Worm (Caenorhabditis elegans): ENCODE measurements around the gene rab-21.
A peak's percentile ranks its signal among the peaks of the same experiment; 100 is the strongest.

The rab-21 gene

ce11 chrII:8721955-8722524, 7.2 kb upstream of the rab-21 start, which contains the start of gene trcs-2:
Gene trcs-2 (plus strand): TSS chrII:8722474.
- TF ChIP-seq ZK546.5 (tag; optimal IDR thresholded peaks at IDR 0.05) (no peak), nhr-23 (tag; optimal IDR thresholded peaks at IDR 0.05) (no peak), nhr-12 (tag; optimal IDR thresholded peaks at IDR 0.05) (no peak), lin-39 (tag; optimal IDR thresholded peaks at IDR 0.05) (no peak), aly-2 (tag; optimal IDR thresholded peaks at IDR 0.05) (no peak), pqm-1 (tag; optimal IDR thresholded peaks at IDR 0.05) (no peak), nhr-43 (tag; optimal IDR thresholded peaks at IDR 0.05; ENCODE audit: poor library complexity, severe bottlenecking) (no peak)

ce11 chrII:8717579-8717978, 2.8 kb upstream of the rab-21 start:
- peak; percentile 66 for TF ChIP-seq nhr-23 (tag; optimal IDR thresholded peaks at IDR 0.05)
- peak; percentile 98 for TF ChIP-seq elt-1 (tag; optimal IDR thresholded peaks at IDR 0.05)
- TF ChIP-seq fkh-10 (GFP tag; optimal IDR thresholded peaks at IDR 0.05) = no peak
- TF ChIP-seq nhr-43 (tag; optimal IDR thresholded peaks at IDR 0.05; ENCODE audit: poor library complexity, severe bottlenecking) = no peak
- TF ChIP-seq nhr-25 (tag; optimal IDR thresholded peaks at IDR 0.05) = peak; percentile 93

- TF ChIP-seq pqm-1 (tag; optimal IDR thresholded peaks at IDR 0.05) (no peak), nhr-77 (tag; optimal IDR thresholded peaks at IDR 0.05) (no peak), ztf-11 (tag; optimal IDR thresholded peaks at IDR 0.05) (no peak), nhr-11 (tag; optimal IDR thresholded peaks at IDR 0.05) (no peak), skn-1 (tag; optimal IDR thresholded peaks at IDR 0.05) (no peak), snpc-4 (tag; optimal IDR thresholded peaks at IDR 0.05) (peak; percentile 16), pha-4 (tag; optimal IDR thresholded peaks at IDR 0.05) (peak; percentile 41), nhr-23 (tag; optimal IDR thresholded peaks at IDR 0.05) (peak; percentile 29), ZK546.5 (tag; optimal IDR thresholded peaks at IDR 0.05) (no peak), lin-15B (tag; optimal IDR thresholded peaks at IDR 0.05) (peak; percentile 2), nfya-1 (tag; optimal IDR thresholded peaks at IDR 0.05; ENCODE audit: insufficient read depth) (peak; percentile 39), elt-2 (tag; optimal IDR thresholded peaks at IDR 0.05) (peak; percentile 6), unc-62 (GFP tag; optimal IDR thresholded peaks at IDR 0.05) (no peak), ceh-82 (tag; optimal IDR thresholded peaks at IDR 0.05) (no peak), fkh-10 (GFP tag; optimal IDR thresholded peaks at IDR 0.05) (no peak), ztf-4 (tag; optimal IDR thresholded peaks at IDR 0.05) (no peak)
Measured at ce11 chrII:8716231-8716878, 1.5 kb upstream of the rab-21 start, which contains the start of the genes cyn-11 and T01B7.5. Gene cyn-11 (minus strand): TSS chrII:8716281. Gene T01B7.5 (plus strand): TSS chrII:8716828.

ce11 chrII:8710317-8710716, 4.5 kb downstream of the rab-21 start, which contains the start of gene srg-15:
Gene srg-15 (minus strand): TSS chrII:8710417.
- no peak for TF ChIP-seq lin-15B (tag; optimal IDR thresholded peaks at IDR 0.05)
- no peak for TF ChIP-seq nhr-43 (tag; optimal IDR thresholded peaks at IDR 0.05; ENCODE audit: poor library complexity, severe bottlenecking)
- TF ChIP-seq egl-5 (tag; optimal IDR thresholded peaks at IDR 0.05) = no peak
- TF ChIP-seq fos-1 (tag; optimal IDR thresholded peaks at IDR 0.05) = no peak
- TF ChIP-seq unc-62 (GFP tag; optimal IDR thresholded peaks at IDR 0.05) = no peak
- no peak for TF ChIP-seq nhr-67 (tag; optimal IDR thresholded peaks at IDR 0.05)
- TF ChIP-seq elt-3 (tag; optimal IDR thresholded peaks at IDR 0.05) = no peak
- TF ChIP-seq nfya-1 (tag; optimal IDR thresholded peaks at IDR 0.05; ENCODE audit: insufficient read depth) = no peak
- TF ChIP-seq mml-1 (tag; optimal IDR thresholded peaks at IDR 0.05) = no peak
- TF ChIP-seq ama-1 (optimal IDR thresholded peaks at IDR 0.05) = no peak
- no peak for TF ChIP-seq lsy-12 (tag; optimal IDR thresholded peaks at IDR 0.05)
- TF ChIP-seq skn-1 (tag; optimal IDR thresholded peaks at IDR 0.05) = no peak
- TF ChIP-seq ceh-16 (tag; optimal IDR thresholded peaks at IDR 0.05) = no peak
- no peak for TF ChIP-seq jun-1 (tag; optimal IDR thresholded peaks at IDR 0.05)
- TF ChIP-seq nhr-25 (tag; optimal IDR thresholded peaks at IDR 0.05) = no peak
- no peak for TF ChIP-seq egl-27 (tag; optimal IDR thresholded peaks at IDR 0.05)
- TF ChIP-seq aly-2 (tag; optimal IDR thresholded peaks at IDR 0.05) = no peak
- TF ChIP-seq snpc-4 (tag; optimal IDR thresholded peaks at IDR 0.05) = no peak

- no peak for TF ChIP-seq tbx-2 (tag; optimal IDR thresholded peaks at IDR 0.05)
- no peak for TF ChIP-seq hmg-11 (tag; optimal IDR thresholded peaks at IDR 0.05)
- no peak for TF ChIP-seq nhr-12 (tag; optimal IDR thresholded peaks at IDR 0.05)
- TF ChIP-seq lsy-12 (tag; optimal IDR thresholded peaks at IDR 0.05) = no peak
- peak; percentile 18 for TF ChIP-seq nfya-1 (tag; optimal IDR thresholded peaks at IDR 0.05; ENCODE audit: insufficient read depth)
- peak; percentile 19 for TF ChIP-seq nhr-43 (tag; optimal IDR thresholded peaks at IDR 0.05; ENCODE audit: poor library complexity, severe bottlenecking)
- peak; percentile 25 for TF ChIP-seq nhr-11 (tag; optimal IDR thresholded peaks at IDR 0.05)
- peak; percentile 19 for TF ChIP-seq elt-2 (tag; optimal IDR thresholded peaks at IDR 0.05)
- no peak for TF ChIP-seq mml-1 (tag; optimal IDR thresholded peaks at IDR 0.05)
Measured at ce11 chrII:8707024-8707423, 7.8 kb downstream of the rab-21 start, which contains the start of gene cup-16. Gene cup-16 (plus strand): TSS chrII:8707155.
